6 fruit fly cellular contexts compared by ENCODE assay signal in the genomic region with DNA sequence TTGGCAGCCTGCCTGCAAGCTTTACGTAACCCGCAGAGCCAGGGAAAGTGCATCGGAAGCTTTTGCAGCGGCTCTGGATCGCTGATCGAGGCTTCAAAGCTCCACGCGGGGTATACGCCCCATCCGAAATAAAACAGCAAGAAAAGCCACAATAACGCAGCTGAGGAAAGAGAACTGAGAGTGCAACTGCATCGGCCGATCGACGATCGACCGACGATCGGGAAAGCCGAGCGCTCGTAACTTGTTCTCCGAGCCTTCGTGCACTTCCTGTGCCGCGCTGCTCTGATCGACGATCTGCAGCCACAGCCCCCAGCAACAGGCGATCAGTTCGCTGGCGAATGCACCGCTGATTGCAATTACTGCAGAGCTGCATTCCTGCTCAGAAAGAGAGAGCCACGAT.
TF ChIP-seq lines count a peak whose summit lies in the region.

No protein-coding gene starts in this region.

- TF ChIP-seq CTCF in whole organism, embryonic (GFP tag; optimal IDR thresholded peaks at IDR 0.05; lab: Kevin White, UChicago): no peak

TF ChIP-seq in whole organism, 6 proteins besides CTCF, POLR2A, EP300 and RAD21:
- TF ChIP-seq Dll (optimal IDR thresholded peaks at IDR 0.05; lab: Kevin White, UChicago): peak; percentile 40
- no peak for TF ChIP-seq usp (GFP tag; optimal IDR thresholded peaks at IDR 0.05; lab: Kevin White, UChicago)

TF ChIP-seq in whole organism, adult, 20 proteins besides CTCF, POLR2A, EP300 and RAD21 (continues in another document):
- TF ChIP-seq CG1620 (GFP tag; optimal IDR thresholded peaks at IDR 0.05; lab: Kevin White, UChicago) (peak; percentile 29), tj (GFP tag; optimal IDR thresholded peaks at IDR 0.05; lab: Kevin White, UChicago) (peak; percentile 55), pad (GFP tag; optimal IDR thresholded peaks at IDR 0.05; lab: Kevin White, UChicago) (no peak), CG11617 (GFP tag; optimal IDR thresholded peaks at IDR 0.05; lab: Kevin White, UChicago) (peak; percentile 36), CG33017 (tag; optimal IDR thresholded peaks at IDR 0.05; lab: Kevin White, UChicago) (peak; percentile 65), CG7101 (tag; optimal IDR thresholded peaks at IDR 0.05; lab: Kevin White, UChicago) (peak; percentile 32), CG14711 (tag; optimal IDR thresholded peaks at IDR 0.05; lab: Kevin White, UChicago) (no peak), cnc (optimal IDR thresholded peaks at IDR 0.05; lab: Kevin White, UChicago) (no peak), bab1 (GFP tag; optimal IDR thresholded peaks at IDR 0.05; lab: Kevin White, UChicago) (peak; percentile 48), CG5204 (GFP tag; optimal IDR thresholded peaks at IDR 0.05; lab: Kevin White, UChicago) (no peak), Crg-1 (GFP tag; optimal IDR thresholded peaks at IDR 0.05; lab: Kevin White, UChicago) (no peak), Hr96 (GFP tag; optimal IDR thresholded peaks at IDR 0.05; lab: Kevin White, UChicago) (peak; percentile 18), CG7045 (GFP tag; optimal IDR thresholded peaks at IDR 0.05; lab: Kevin White, UChicago) (no peak), Mnt (GFP tag; optimal IDR thresholded peaks at IDR 0.05; lab: Kevin White, UChicago) (peak; percentile 16), toe (GFP tag; optimal IDR thresholded peaks at IDR 0.05; lab: Kevin White, UChicago) (peak; percentile 18), kay (GFP tag; lab: Kevin White, UChicago; ENCODE audit: borderline replicate concordance) (peak; percentile 96), cic (GFP tag; optimal IDR thresholded peaks at IDR 0.05; lab: Kevin White, UChicago) (peak; percentile 80)

TF ChIP-seq in whole organism, embryonic, 481 proteins besides CTCF, POLR2A, EP300 and RAD21 (continues in another document):
- TF ChIP-seq gfzf (GFP tag; optimal IDR thresholded peaks at IDR 0.05; lab: Kevin White, UChicago) (no peak), twi (tag; optimal IDR thresholded peaks at IDR 0.05; lab: Kevin White, UChicago) (no peak), CG14860 (GFP tag; IDR thresholded peaks at IDR 0.05; lab: Robert Waterston, UW; ENCODE audit: partially characterized antibody) (no peak), Oaz (GFP tag; IDR thresholded peaks at IDR 0.05; lab: Robert Waterston, UW) (no peak), CG7357 (GFP tag; IDR thresholded peaks at IDR 0.05; lab: Robert Waterston, UW) (0 out of 3 replicates have a peak, but pooled peaks have one; percentile 25), CG12744 (GFP tag; optimal IDR thresholded peaks at IDR 0.05; lab: Kevin White, UChicago) (no peak), Deaf1 (tag; optimal IDR thresholded peaks at IDR 0.05; lab: Kevin White, UChicago) (peak; percentile 82), CG7987 (GFP tag; optimal IDR thresholded peaks at IDR 0.05; lab: Kevin White, UChicago) (no peak), Rx (GFP tag; IDR thresholded peaks at IDR 0.05; lab: Robert Waterston, UW) (no peak), Opbp (GFP tag; IDR thresholded peaks at IDR 0.05; lab: Robert Waterston, UW; ENCODE audit: partially characterized antibody) (no peak), trem (tag; optimal IDR thresholded peaks at IDR 0.05; lab: Kevin White, UChicago) (no peak), CG10321 (GFP tag; IDR thresholded peaks at IDR 0.05; lab: Robert Waterston, UW) (no peak), zfh2 (GFP tag; optimal IDR thresholded peaks at IDR 0.05; lab: Kevin White, UChicago) (no peak), bsh (GFP tag; optimal IDR thresholded peaks at IDR 0.05; lab: Kevin White, UChicago) (peak in 1 of 2 experiments; percentile 56), CG3407 (GFP tag; optimal IDR thresholded peaks at IDR 0.05; lab: Kevin White, UChicago) (no peak), CG18262 (tag; optimal IDR thresholded peaks at IDR 0.05; lab: Kevin White, UChicago) (no peak), Xrp1 (GFP tag; IDR thresholded peaks at IDR 0.05; lab: Robert Waterston, UW) (no peak)

TF ChIP-seq in whole organism, prepupa, 60 proteins besides CTCF, POLR2A, EP300 and RAD21 (continues in another document):
- TF ChIP-seq CG11902 (GFP tag; optimal IDR thresholded peaks at IDR 0.05; lab: Kevin White, UChicago): no peak
- peak; percentile 90 for TF ChIP-seq CG6854 (GFP tag; optimal IDR thresholded peaks at IDR 0.05; lab: Kevin White, UChicago)
- TF ChIP-seq lz (GFP tag; optimal IDR thresholded peaks at IDR 0.05; lab: Kevin White, UChicago): no peak
- no peak for TF ChIP-seq CG4318 (GFP tag; optimal IDR thresholded peaks at IDR 0.05; lab: Kevin White, UChicago)
- no peak for TF ChIP-seq dac (GFP tag; optimal IDR thresholded peaks at IDR 0.05; lab: Kevin White, UChicago)
- no peak for TF ChIP-seq Hr38 (GFP tag; optimal IDR thresholded peaks at IDR 0.05; lab: Kevin White, UChicago)
- TF ChIP-seq CG6792 (GFP tag; optimal IDR thresholded peaks at IDR 0.05; lab: Kevin White, UChicago): peak; percentile 26
- TF ChIP-seq Lpt (GFP tag; optimal IDR thresholded peaks at IDR 0.05; lab: Kevin White, UChicago): peak; percentile 66
- TF ChIP-seq CG34406 (GFP tag; optimal IDR thresholded peaks at IDR 0.05; lab: Kevin White, UChicago): peak; percentile 49
- TF ChIP-seq CG3032 (tag; optimal IDR thresholded peaks at IDR 0.05; lab: Kevin White, UChicago): peak; percentile 43
- peak; percentile 67 for TF ChIP-seq spab (GFP tag; optimal IDR thresholded peaks at IDR 0.05; lab: Kevin White, UChicago)
- peak; percentile 63 for TF ChIP-seq dsx (GFP tag; optimal IDR thresholded peaks at IDR 0.05; lab: Kevin White, UChicago; ENCODE audit: poor library complexity, severe bottlenecking)
- TF ChIP-seq CG8319 (GFP tag; optimal IDR thresholded peaks at IDR 0.05; lab: Kevin White, UChicago): no peak
- TF ChIP-seq esn (GFP tag; optimal IDR thresholded peaks at IDR 0.05; lab: Kevin White, UChicago): peak; percentile 58
- TF ChIP-seq Sox15 (GFP tag; optimal IDR thresholded peaks at IDR 0.05; lab: Kevin White, UChicago): no peak
- TF ChIP-seq Blimp-1 (GFP tag; optimal IDR thresholded peaks at IDR 0.05; lab: Kevin White, UChicago): peak; percentile 82
- peak in 1 of 2 experiments; percentile 13 for TF ChIP-seq salr (GFP tag; optimal IDR thresholded peaks at IDR 0.05; lab: Kevin White, UChicago)
- TF ChIP-seq pdm3 (GFP tag; optimal IDR thresholded peaks at IDR 0.05; lab: Kevin White, UChicago): no peak

TF ChIP-seq in whole organism, pupa, 21 proteins besides CTCF, POLR2A, EP300 and RAD21 (continues in another document):
- TF ChIP-seq CG10348 (GFP tag; IDR thresholded peaks at IDR 0.05; lab: Robert Waterston, UW) (no peak), fd96Ca (GFP tag; IDR thresholded peaks at IDR 0.05; lab: Robert Waterston, UW) (peak; percentile 82), CG15710 (tag; optimal IDR thresholded peaks at IDR 0.05; lab: Kevin White, UChicago) (peak; percentile 43), Ets98B (GFP tag; IDR thresholded peaks at IDR 0.05; lab: Robert Waterston, UW) (peak; percentile 91), CG12605 (GFP tag; IDR thresholded peaks at IDR 0.05; lab: Robert Waterston, UW) (peak; percentile 84), CG17806 (tag; optimal IDR thresholded peaks at IDR 0.05; lab: Kevin White, UChicago) (peak; percentile 42), CG4496 (GFP tag; IDR thresholded peaks at IDR 0.05; lab: Robert Waterston, UW) (peak; percentile 91), gl (tag; optimal IDR thresholded peaks at IDR 0.05; lab: Kevin White, UChicago) (peak; percentile 77), EcR (GFP tag; optimal IDR thresholded peaks at IDR 0.05; lab: Kevin White, UChicago) (peak; percentile 84), Pif1A (GFP tag; optimal IDR thresholded peaks at IDR 0.05; lab: Kevin White, UChicago) (peak; percentile 69), CG32121 (GFP tag; IDR thresholded peaks at IDR 0.05; lab: Robert Waterston, UW) (peak; percentile 89), rn (GFP tag; IDR thresholded peaks at IDR 0.05; lab: Robert Waterston, UW) (0 out of 2 replicates have a peak, but pooled peaks have one; percentile 8), CG14655 (GFP tag; optimal IDR thresholded peaks at IDR 0.05; lab: Kevin White, UChicago) (peak; percentile 36), CG9948 (tag; optimal IDR thresholded peaks at IDR 0.05; lab: Kevin White, UChicago) (no peak), CG13204 (GFP tag; optimal IDR thresholded peaks at IDR 0.05; lab: Kevin White, UChicago) (peak; percentile 95), CG8159 (tag; optimal IDR thresholded peaks at IDR 0.05; lab: Kevin White, UChicago) (peak; percentile 35), CG8301 (tag; optimal IDR thresholded peaks at IDR 0.05; lab: Kevin White, UChicago) (peak; percentile 30), Pif1B (GFP tag; optimal IDR thresholded peaks at IDR 0.05; lab: Kevin White, UChicago) (peak; percentile 62), Snoo (tag; optimal IDR thresholded peaks at IDR 0.05; lab: Kevin White, UChicago) (peak; percentile 48)

TF ChIP-seq in whole organism, wandering third instar larva, 38 proteins besides CTCF, POLR2A, EP300 and RAD21 (continues in another document):
- peak; percentile 7 for TF ChIP-seq ey (GFP tag; optimal IDR thresholded peaks at IDR 0.05; lab: Kevin White, UChicago)
- peak; percentile 50 for TF ChIP-seq Sp1 (GFP tag; optimal IDR thresholded peaks at IDR 0.05; lab: Kevin White, UChicago)
- peak; percentile 42 for TF ChIP-seq rgr (GFP tag; optimal IDR thresholded peaks at IDR 0.05; lab: Kevin White, UChicago)
- TF ChIP-seq woc (GFP tag; optimal IDR thresholded peaks at IDR 0.05; lab: Kevin White, UChicago): peak; percentile 3
- TF ChIP-seq sv (GFP tag; optimal IDR thresholded peaks at IDR 0.05; lab: Kevin White, UChicago): no peak
- TF ChIP-seq br (GFP tag; optimal IDR thresholded peaks at IDR 0.05; lab: Kevin White, UChicago): peak; percentile 36
- TF ChIP-seq Hr83 (GFP tag; optimal IDR thresholded peaks at IDR 0.05; lab: Kevin White, UChicago; ENCODE audit: poor library complexity, severe bottlenecking): peak; percentile 44
- TF ChIP-seq CrebA (GFP tag; optimal IDR thresholded peaks at IDR 0.05; lab: Kevin White, UChicago; ENCODE audit: borderline replicate concordance): peak; percentile 55
- peak; percentile 59 for TF ChIP-seq fru (GFP tag; optimal IDR thresholded peaks at IDR 0.05; lab: Kevin White, UChicago)
- no peak for TF ChIP-seq pan (optimal IDR thresholded peaks at IDR 0.05; lab: Kevin White, UChicago)
- peak; percentile 70 for TF ChIP-seq Dif (GFP tag; optimal IDR thresholded peaks at IDR 0.05; lab: Kevin White, UChicago; ENCODE audit: partially characterized antibody)
- TF ChIP-seq Hnf4 (GFP tag; optimal IDR thresholded peaks at IDR 0.05; lab: Kevin White, UChicago): peak; percentile 3
- peak; percentile 65 for TF ChIP-seq psq (GFP tag; optimal IDR thresholded peaks at IDR 0.05; lab: Kevin White, UChicago)
- no peak for TF ChIP-seq Mio (GFP tag; optimal IDR thresholded peaks at IDR 0.05; lab: Kevin White, UChicago)
- TF ChIP-seq sage (GFP tag; optimal IDR thresholded peaks at IDR 0.05; lab: Kevin White, UChicago): peak; percentile 21
- TF ChIP-seq dsf (GFP tag; optimal IDR thresholded peaks at IDR 0.05; lab: Kevin White, UChicago; ENCODE audit: borderline replicate concordance): peak; percentile 17
- TF ChIP-seq Hr78 (GFP tag; optimal IDR thresholded peaks at IDR 0.05; lab: Kevin White, UChicago): no peak
- TF ChIP-seq dmrt93B (GFP tag; optimal IDR thresholded peaks at IDR 0.05; lab: Kevin White, UChicago): no peak
- TF ChIP-seq foxo (GFP tag; optimal IDR thresholded peaks at IDR 0.05; lab: Kevin White, UChicago): peak in 1 of 2 experiments; percentile 6
